Worm (Caenorhabditis elegans): ENCODE data around the gene Y57G11C.43.

The Y57G11C.43 gene

ce11 chrIV:14802316-14802715, 33.1 kb downstream of the Y57G11C.43 start, which contains the start of gene Y57G11C.1142:
Y57G11C.1142 (plus strand) TSS chrIV:14802616.
- TF ChIP-seq cog-1 (tag; optimal IDR thresholded peaks at IDR 0.05) (no peak), tab-1 (GFP tag; IDR thresholded peaks at IDR 0.05) (no peak), ref-1 (GFP tag; conservative IDR thresholded peaks at IDR 0.05) (no peak), ztf-23 (GFP tag; IDR thresholded peaks at IDR 0.05) (no peak), ztf-29 (GFP tag; IDR thresholded peaks at IDR 0.05) (no peak), flt-1 (GFP tag; IDR thresholded peaks at IDR 0.05) (no peak), T22C8.4 (GFP tag; IDR thresholded peaks at IDR 0.05) (no peak), klf-2 (GFP tag; conservative IDR thresholded peaks at IDR 0.05) (no peak), med-1 (GFP tag; optimal IDR thresholded peaks at IDR 0.05; ENCODE audit: insufficient read depth) (no peak)

ce11 chrIV:14806903-14807302, 37.7 kb downstream of the Y57G11C.43 start, which contains the start of gene oig-5:
oig-5 (plus strand) TSS chrIV:14807203.
- no peak for TF ChIP-seq T22C8.4 (GFP tag; IDR thresholded peaks at IDR 0.05)
- no peak for TF ChIP-seq flt-1 (GFP tag; IDR thresholded peaks at IDR 0.05)

- TF ChIP-seq flt-1 (GFP tag; IDR thresholded peaks at IDR 0.05), result no peak
- TF ChIP-seq tab-1 (GFP tag; IDR thresholded peaks at IDR 0.05), result no peak
- TF ChIP-seq ztf-23 (GFP tag; IDR thresholded peaks at IDR 0.05), result no peak
- TF ChIP-seq ztf-29 (GFP tag; IDR thresholded peaks at IDR 0.05), result no peak
- TF ChIP-seq klf-2 (GFP tag; conservative IDR thresholded peaks at IDR 0.05), result no peak
- no peak for TF ChIP-seq T22C8.4 (GFP tag; IDR thresholded peaks at IDR 0.05)
- TF ChIP-seq ref-1 (GFP tag; conservative IDR thresholded peaks at IDR 0.05), result no peak
- TF ChIP-seq med-1 (GFP tag; optimal IDR thresholded peaks at IDR 0.05; ENCODE audit: insufficient read depth), result no peak
- no peak for TF ChIP-seq cog-1 (tag; optimal IDR thresholded peaks at IDR 0.05)
Measured at ce11 chrIV:14816288-14816687, 47.0 kb downstream of the Y57G11C.43 start, which contains the start of gene Y57G11C.46. Y57G11C.46 (minus strand) TSS chrIV:14816388.
